Worm (Caenorhabditis elegans) whole organism, L4 larva: Measurements from ENCODE around the gene T05B11.4.

Experiments used
- F26F4.8 ChIP-seq: fragments of 200-800 bp; sonication (Bioruptor generic); conservative IDR thresholded peaks from 2 replicates; pipeline ENCODE4 v1.3.6; 2022; ENCODE audit warnings: missing genetic modification characterization, missing compliant biosample characterization
- arid-1 ChIP-seq: fragments of 200-800 bp; sonication (Bioruptor generic); conservative IDR thresholded peaks from 2 replicates; pipeline ENCODE4 v1.3.6; 2022; ENCODE audit warnings: missing genetic modification reagents, missing genetic modification characterization, missing compliant biosample characterization
- lsy-2 ChIP-seq, 2 experiments: fragments of 150-350 bp in 1 of 2; sonication (generic microtip) in 1 of 2; optimal IDR thresholded peaks; 2 replicates each; lab custom pipeline; 2014 to 2017; ENCODE audit warnings: missing biosample characterization in 2 of 2, missing genetic modification characterization in 2 of 2
- mep-1 ChIP-seq: fragments of 150-350 bp; sonication (generic microtip); optimal IDR thresholded peaks from 3 replicates; lab custom pipeline; 2014; ENCODE audit warnings: missing biosample characterization, missing genetic modification characterization
- nhr-28 ChIP-seq: fragments of 150-350 bp; optimal IDR thresholded peaks from 2 replicates; lab custom pipeline; 2014; ENCODE audit warnings: missing biosample characterization, missing genetic modification characterization

DNA sequence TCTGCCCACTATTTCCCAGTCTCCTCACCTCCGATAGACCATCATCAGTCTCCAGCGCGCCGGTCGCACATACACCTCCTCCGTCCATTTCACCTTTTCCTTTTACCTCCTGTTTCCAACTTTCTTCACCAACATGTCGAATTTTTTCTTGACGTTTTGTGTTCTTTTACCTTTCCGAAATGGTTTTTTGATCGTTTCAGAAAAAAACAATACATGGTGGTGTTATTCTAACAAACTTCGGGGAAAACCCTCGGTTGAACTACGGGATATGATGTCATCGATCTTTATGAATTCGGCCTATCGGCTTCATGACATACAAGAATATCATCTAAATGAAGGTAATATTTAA is 25.8 kb downstream of the T05B11.4 start, which contains the start of gene Y97E10C.1:
- TF ChIP-seq F26F4.8 (GFP tag; lab: Robert Waterston, UW) (no peak), arid-1 (GFP tag; lab: Robert Waterston, UW) (no peak), mep-1 (tag; lab: Kevin White, UChicago) (no peak), lsy-2 (tag; optimal IDR thresholded peaks at IDR 0.05; lab: Kevin White, UChicago) (no peak), nhr-28 (tag; lab: Kevin White, UChicago) (no peak)
